Fruit fly (Drosophila melanogaster) whole organism, adult: ENCODE measurements around the gene CG9664.

Experiments used
- CG11617 ChIP-seq: fragments of 200-800 bp; sonication (Bioruptor generic); optimal IDR thresholded peaks from 2 replicates; lab custom pipeline; 2017; ENCODE audit warnings: mild to moderate bottlenecking, missing biosample characterization, missing genetic modification reagents, missing genetic modification characterization
- CG12768 ChIP-seq: fragments of 200-800 bp; sonication (Bioruptor generic); optimal IDR thresholded peaks from 2 replicates; lab custom pipeline; 2017; ENCODE audit warnings: missing biosample characterization, missing genetic modification characterization, mild to moderate bottlenecking, moderate library complexity, missing genetic modification reagents
- CG14711 ChIP-seq: fragments of 200-800 bp; sonication (Bioruptor generic); optimal IDR thresholded peaks from 2 replicates; lab custom pipeline; 2018; ENCODE audit warnings: missing biosample characterization, mild to moderate bottlenecking, missing genetic modification characterization, moderate library complexity
- CG1620 ChIP-seq: fragments of 200-800 bp; sonication (Bioruptor generic); optimal IDR thresholded peaks from 2 replicates; lab custom pipeline; 2016; ENCODE audit warnings: missing biosample characterization, missing genetic modification characterization
- CG33017 ChIP-seq: fragments of 200-800 bp; sonication (Bioruptor generic); optimal IDR thresholded peaks from 2 replicates; lab custom pipeline; 2018; ENCODE audit warnings: missing biosample characterization, mild to moderate bottlenecking, missing genetic modification characterization, moderate library complexity
- CG5204 ChIP-seq: fragments of 200-800 bp; sonication (Bioruptor generic); optimal IDR thresholded peaks from 2 replicates; lab custom pipeline; 2016; ENCODE audit warnings: missing biosample characterization, missing genetic modification characterization
- CG7045 ChIP-seq: fragments of 200-800 bp; sonication (Bioruptor generic); optimal IDR thresholded peaks from 2 replicates; lab custom pipeline; 2017; ENCODE audit warnings: missing biosample characterization, mild to moderate bottlenecking, missing genetic modification characterization
- CG7101 ChIP-seq: fragments of 200-800 bp; sonication (Bioruptor generic); optimal IDR thresholded peaks from 2 replicates; lab custom pipeline; 2018; ENCODE audit warnings: missing biosample characterization, mild to moderate bottlenecking, missing genetic modification characterization, moderate library complexity
- Clk ChIP-seq: fragments of 200-800 bp; sonication (Bioruptor generic); optimal IDR thresholded peaks from 2 replicates; lab custom pipeline; 2017; ENCODE audit warnings: missing biosample characterization, missing genetic modification characterization
- Crg-1 ChIP-seq: fragments of 200-800 bp; sonication (Bioruptor generic); optimal IDR thresholded peaks from 2 replicates; lab custom pipeline; 2016; ENCODE audit warnings: missing biosample characterization, missing genetic modification characterization
- Hr96 ChIP-seq: fragments of 200-800 bp; sonication (Bioruptor generic); optimal IDR thresholded peaks from 2 replicates; lab custom pipeline; 2016; ENCODE audit warnings: missing biosample characterization, missing genetic modification characterization
- Mnt ChIP-seq: fragments of 200-800 bp; sonication (Bioruptor generic); optimal IDR thresholded peaks from 2 replicates; lab custom pipeline; 2016; ENCODE audit warnings: missing biosample characterization, mild to moderate bottlenecking, missing genetic modification characterization
- bab1 ChIP-seq: fragments of 200-800 bp; sonication (Bioruptor generic); optimal IDR thresholded peaks from 3 replicates; lab custom pipeline; 2019; ENCODE audit warnings: missing biosample characterization, mild to moderate bottlenecking, missing genetic modification characterization, moderate library complexity
- cic ChIP-seq: fragments of 200-800 bp; sonication (Bioruptor generic); optimal IDR thresholded peaks from 2 replicates; lab custom pipeline; 2017; ENCODE audit warnings: missing biosample characterization, mild to moderate bottlenecking, missing genetic modification characterization, moderate library complexity
- cnc ChIP-seq, 2 experiments: fragments of >200 bp; optimal IDR thresholded peaks; 2 replicates each; lab custom pipeline; 2017
- kay ChIP-seq: fragments of 200-800 bp; sonication (Bioruptor generic); peaks from one replicate; lab custom pipeline; 2016; ENCODE audit warnings: missing biosample characterization, missing genetic modification characterization, borderline replicate concordance
- ovo ChIP-seq: fragments of 200-800 bp; sonication (Bioruptor generic); optimal IDR thresholded peaks from 2 replicates; lab custom pipeline; 2016; ENCODE audit warnings: missing biosample characterization, missing genetic modification characterization
- pad ChIP-seq: fragments of 200-800 bp; sonication (Bioruptor generic); optimal IDR thresholded peaks from 3 replicates; lab custom pipeline; 2017; ENCODE audit warnings: missing biosample characterization, missing genetic modification characterization, mild to moderate bottlenecking, moderate library complexity, missing genetic modification reagents
- tj ChIP-seq: fragments of 200-800 bp; sonication (Bioruptor generic); optimal IDR thresholded peaks from 3 replicates; lab custom pipeline; 2017; ENCODE audit warnings: missing biosample characterization, mild to moderate bottlenecking, missing genetic modification characterization, moderate library complexity
- toe ChIP-seq: fragments of 200-800 bp; sonication (Bioruptor generic); optimal IDR thresholded peaks from 2 replicates; lab custom pipeline; 2016; ENCODE audit warnings: missing biosample characterization, missing genetic modification characterization

CG9664 gene

DNA sequence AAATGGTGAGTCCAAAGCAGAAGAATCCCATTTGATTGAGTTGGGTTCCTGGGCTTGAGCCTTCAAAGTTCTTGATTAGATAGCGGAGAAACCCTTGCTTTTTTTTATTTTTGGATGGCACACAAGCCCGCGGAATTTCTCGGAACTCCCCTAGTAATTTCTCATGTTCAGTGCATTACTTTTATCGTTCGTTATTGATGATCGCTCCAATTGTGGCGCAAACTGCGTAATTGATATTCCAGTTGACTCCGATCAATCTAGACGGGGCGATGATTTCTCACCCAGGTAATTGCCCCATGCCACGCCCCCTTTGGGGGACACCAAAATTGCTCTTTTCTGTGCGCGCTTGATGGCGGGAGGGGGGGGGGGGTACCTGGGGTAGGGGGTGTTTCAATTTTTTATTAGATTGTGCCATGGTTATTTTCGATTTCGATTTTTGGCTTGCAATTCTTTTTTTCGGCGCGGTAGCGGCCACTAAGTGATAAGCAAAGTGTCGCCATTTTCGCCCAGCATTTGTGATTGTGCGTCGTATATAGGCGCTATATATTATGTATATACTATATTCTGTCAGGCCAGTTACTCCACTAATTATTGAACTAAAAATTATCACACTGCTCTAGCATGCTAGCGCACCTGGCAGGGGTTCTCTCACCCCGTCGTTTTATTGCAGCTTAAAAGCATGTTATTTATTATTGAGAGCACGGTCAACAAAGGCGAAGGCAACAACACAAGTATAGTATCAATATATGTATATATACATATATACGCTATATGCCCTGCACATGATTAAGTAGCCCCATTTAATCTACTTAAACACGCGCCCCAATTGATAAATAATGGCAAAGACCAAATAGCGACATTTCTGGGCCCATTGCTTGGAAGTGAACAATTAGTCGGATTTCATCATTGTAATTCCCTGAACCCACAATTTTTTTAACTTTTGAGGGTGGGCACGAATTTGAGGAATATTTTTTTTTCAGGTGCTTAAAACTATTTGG is 10.6 kb upstream of the CG9664 start:
- TF ChIP-seq CG7101 (tag; lab: Kevin White, UChicago) (peak; percentile 44), tj (GFP tag; lab: Kevin White, UChicago) (no peak), CG1620 (no peak), CG11617 (GFP tag; lab: Kevin White, UChicago) (no peak), kay (GFP tag; lab: Kevin White, UChicago) (peak; percentile 75), Mnt (GFP tag; lab: Kevin White, UChicago) (peak; percentile 23), bab1 (GFP tag; lab: Kevin White, UChicago) (no peak), CG14711 (tag; lab: Kevin White, UChicago) (no peak), Crg-1 (GFP tag; lab: Kevin White, UChicago) (peak; percentile 7), cnc (optimal IDR thresholded peaks at IDR 0.05; lab: Kevin White, UChicago) (no peak), toe (GFP tag; lab: Kevin White, UChicago) (no peak), Clk (GFP tag; lab: Kevin White, UChicago) (no peak)

DNA sequence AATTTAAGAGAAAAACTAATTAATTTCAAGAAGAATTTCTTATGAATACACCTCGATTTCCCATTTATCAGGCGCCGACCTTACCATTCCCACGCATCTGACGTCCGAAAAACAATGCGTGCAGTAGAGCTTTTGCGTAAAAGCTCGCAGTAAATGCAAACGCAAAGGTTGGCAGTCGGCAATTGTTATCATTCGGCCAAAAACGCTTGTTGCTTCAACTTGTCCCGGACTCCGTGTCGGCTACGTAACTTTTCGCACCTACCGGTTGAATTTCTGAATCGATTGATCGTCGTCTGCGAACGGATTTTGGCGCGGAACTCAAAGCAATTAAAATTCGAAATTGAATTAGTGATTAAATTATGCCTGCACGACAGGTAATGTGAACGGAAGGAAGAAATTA is 9.4 kb upstream of the CG9664 start, which contains the start of gene CG3277:
CG3277 (plus strand) TSS at position 208 of the 400 bp plus-strand sequence.
- TF ChIP-seq cic (GFP tag; lab: Kevin White, UChicago) (peak; percentile 30), bab1 (GFP tag; lab: Kevin White, UChicago) (no peak), CG12768 (peak; percentile 12)

DNA sequence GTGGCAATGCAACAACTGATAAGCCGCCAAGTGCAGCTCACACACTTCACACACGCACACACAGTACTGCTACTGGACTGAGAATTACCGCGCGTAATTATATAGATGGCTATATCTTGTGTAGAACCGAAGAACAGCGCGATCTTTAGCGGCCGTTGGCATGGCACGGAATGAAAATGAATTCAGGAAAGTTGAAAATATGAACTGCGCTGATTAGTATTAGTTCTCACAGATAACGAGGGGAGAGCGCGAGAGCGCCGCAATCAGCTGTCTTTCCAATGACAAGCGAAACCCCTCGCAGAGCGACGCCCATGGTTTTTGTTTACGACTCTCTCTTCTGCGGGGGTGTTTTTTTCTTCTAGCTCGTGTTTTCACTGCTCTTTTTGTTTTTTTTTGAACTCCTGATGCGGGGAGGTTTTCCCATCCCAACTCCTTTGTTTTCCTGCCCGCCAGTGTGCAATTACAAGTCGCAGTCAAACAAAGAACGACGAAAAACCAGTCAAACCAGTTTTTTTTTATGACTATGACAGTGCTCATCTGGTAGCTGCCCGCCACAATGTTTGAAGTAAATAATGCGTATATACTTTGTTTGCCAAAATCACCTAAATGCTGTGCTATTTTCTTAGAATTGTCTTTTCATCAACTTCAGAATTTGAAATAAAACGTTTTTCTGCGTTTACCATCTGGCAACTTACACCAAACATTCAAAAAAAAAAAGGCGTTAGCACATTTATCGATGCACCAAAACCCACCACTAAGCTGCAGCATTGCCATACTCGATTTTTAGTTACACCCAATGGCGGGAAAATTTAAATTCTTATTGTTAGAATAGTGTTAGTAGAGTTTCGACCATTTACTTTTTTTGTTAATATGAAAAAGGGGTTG is 8.7 kb upstream of the CG9664 start, which contains the start of gene CG9663:
CG9663 (minus strand) TSS at position 173 of the 885 bp plus-strand sequence.
- TF ChIP-seq tj (GFP tag; lab: Kevin White, UChicago) (no peak), CG33017 (peak; percentile 46), CG11617 (GFP tag; lab: Kevin White, UChicago) (no peak), CG12768 (peak; percentile 66), CG7045 (GFP tag; lab: Kevin White, UChicago) (no peak), Mnt (GFP tag; lab: Kevin White, UChicago) (peak; percentile 78), CG14711 (tag; lab: Kevin White, UChicago) (peak; percentile 5), bab1 (GFP tag; lab: Kevin White, UChicago) (peak; percentile 20), cnc (optimal IDR thresholded peaks at IDR 0.05; lab: Kevin White, UChicago) (peak in 1 of 2 experiments; percentile 14), ovo (GFP tag; lab: Kevin White, UChicago) (peak; percentile 6), cic (GFP tag; lab: Kevin White, UChicago) (peak; percentile 94), CG7101 (tag; lab: Kevin White, UChicago) (peak; percentile 17)

DNA sequence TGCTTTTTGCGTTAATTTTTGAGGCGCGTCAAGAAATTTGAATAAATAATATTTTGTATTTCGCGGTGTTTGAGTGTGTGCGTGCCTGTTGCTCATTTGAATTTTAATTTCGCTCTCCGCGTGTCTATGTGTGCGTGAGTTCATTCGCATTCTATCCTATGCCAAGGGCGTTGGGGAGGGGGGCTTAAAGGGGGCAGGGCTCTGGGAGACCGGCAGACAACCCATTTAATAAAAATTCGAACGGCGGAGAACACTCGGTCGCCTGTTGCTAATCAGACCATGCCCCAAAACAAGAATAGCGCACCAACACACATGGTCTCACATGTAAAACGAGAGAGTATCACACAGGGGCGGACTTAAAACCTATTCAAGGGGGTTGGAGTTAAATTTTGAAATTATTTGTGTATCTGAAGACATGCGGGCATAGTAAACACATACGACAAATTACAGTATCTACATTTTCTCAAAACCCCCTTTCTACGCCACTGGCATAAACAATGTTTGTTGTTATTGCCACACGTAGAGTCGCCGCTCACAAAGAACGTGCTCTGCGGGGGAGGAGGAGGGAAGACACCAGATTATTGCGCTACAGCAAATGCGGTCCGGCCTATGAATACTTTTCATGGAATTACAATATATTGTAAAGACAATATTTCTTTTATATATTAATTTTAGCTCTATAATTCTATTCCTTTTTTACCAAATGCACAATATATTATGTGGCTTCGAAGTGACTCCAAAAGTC is 7.4 kb upstream of the CG9664 start:
- TF ChIP-seq Crg-1 (GFP tag; lab: Kevin White, UChicago) (peak; percentile 99), CG12768 (peak; percentile 99), CG11617 (GFP tag; lab: Kevin White, UChicago) (peak; percentile 99), kay (GFP tag; lab: Kevin White, UChicago) (peak; percentile 99), cnc (optimal IDR thresholded peaks at IDR 0.05; lab: Kevin White, UChicago) (no peak), Hr96 (GFP tag; lab: Kevin White, UChicago) (peak; percentile 100), CG5204 (GFP tag; lab: Kevin White, UChicago) (peak; percentile 100), bab1 (GFP tag; lab: Kevin White, UChicago) (peak; percentile 99), tj (GFP tag; lab: Kevin White, UChicago) (peak; percentile 95), CG1620 (peak; percentile 99), CG7045 (GFP tag; lab: Kevin White, UChicago) (peak; percentile 100), toe (GFP tag; lab: Kevin White, UChicago) (peak; percentile 100), CG14711 (tag; lab: Kevin White, UChicago) (peak; percentile 97), Mnt (GFP tag; lab: Kevin White, UChicago) (peak; percentile 99), cic (GFP tag; lab: Kevin White, UChicago) (peak; percentile 93), pad (GFP tag; lab: Kevin White, UChicago) (peak; percentile 96), Clk (GFP tag; lab: Kevin White, UChicago) (peak; percentile 99), ovo (GFP tag; lab: Kevin White, UChicago) (peak; percentile 99), CG33017 (peak; percentile 99), CG7101 (tag; lab: Kevin White, UChicago) (peak; percentile 99)

DNA sequence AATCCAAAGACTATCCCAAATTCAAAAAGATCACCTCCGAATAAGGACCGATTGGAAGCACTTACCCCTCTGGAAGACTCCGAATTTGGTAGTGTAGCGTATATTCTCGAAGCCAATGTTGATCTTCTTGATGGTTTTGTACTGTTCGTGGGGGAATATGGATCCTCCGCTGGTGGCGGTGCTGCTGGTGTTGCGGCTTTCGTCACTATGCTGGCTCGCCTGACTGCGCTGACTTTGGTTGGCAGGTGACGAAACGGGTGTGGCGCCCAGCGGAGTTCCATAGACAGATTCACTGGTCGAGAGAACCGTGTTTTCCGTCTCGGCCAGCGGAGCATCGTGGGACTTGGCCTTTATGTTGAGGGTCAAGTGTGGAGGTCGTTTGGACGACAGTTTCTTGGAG is 6.6 kb upstream of the CG9664 start:
- no peak for TF ChIP-seq CG5204 (GFP tag; lab: Kevin White, UChicago)
- TF ChIP-seq toe (GFP tag; lab: Kevin White, UChicago) = no peak
- no peak for TF ChIP-seq Hr96 (GFP tag; lab: Kevin White, UChicago)
- no peak for TF ChIP-seq cic (GFP tag; lab: Kevin White, UChicago)
- TF ChIP-seq CG12768 = no peak
- no peak for TF ChIP-seq CG33017
